Fruit fly (Drosophila melanogaster) whole organism, embryonic: ENCODE measurements around the gene Bruce.

ENCODE experiments used
- Asciz ChIP-seq: fragments of 200-800 bp; sonication (Bioruptor generic); optimal IDR thresholded peaks from 2 replicates; lab custom pipeline; 2017; ENCODE audit warnings: missing biosample characterization, mild to moderate bottlenecking, missing genetic modification characterization, missing genetic modification reagents
- Atf3 ChIP-seq: fragments of 200-800 bp; sonication (Bioruptor generic); optimal IDR thresholded peaks from 3 replicates; lab custom pipeline; 2016; ENCODE audit warnings: missing biosample characterization, missing genetic modification characterization
- CG11093 ChIP-seq: fragments of 200-800 bp; sonication (Bioruptor generic); IDR thresholded peaks from 3 replicates; pipeline ENCODE4 v1.3.6; 2022; ENCODE audit warnings: missing biosample characterization, missing genetic modification characterization
- CG13424 ChIP-seq: fragments of 200-800 bp; sonication (Bioruptor generic); optimal IDR thresholded peaks from 2 replicates; lab custom pipeline; 2019; ENCODE audit warnings: missing biosample characterization, mild to moderate bottlenecking, missing genetic modification characterization, moderate library complexity
- CG13894 ChIP-seq: fragments of 200-800 bp; sonication (Bioruptor generic); optimal IDR thresholded peaks from 3 replicates; lab custom pipeline; 2018; ENCODE audit warnings: missing biosample characterization, mild to moderate bottlenecking, missing genetic modification characterization, moderate library complexity
- CG14050 ChIP-seq: fragments of 200-800 bp; sonication (Bioruptor generic); IDR thresholded peaks from 3 replicates; pipeline ENCODE4 v1.3.6; 2022; ENCODE audit warnings: missing biosample characterization, missing genetic modification characterization
- CG1602 ChIP-seq: fragments of 200-800 bp; sonication (Bioruptor generic); optimal IDR thresholded peaks from 3 replicates; lab custom pipeline; 2016; ENCODE audit warnings: missing biosample characterization, missing genetic modification characterization
- CG3838 ChIP-seq: fragments of 200-800 bp; sonication (Bioruptor generic); optimal IDR thresholded peaks from 3 replicates; lab custom pipeline; 2016; ENCODE audit warnings: missing biosample characterization, missing genetic modification characterization
- CG4282 ChIP-seq: fragments of 200-800 bp; sonication (Bioruptor generic); optimal IDR thresholded peaks from 2 replicates; lab custom pipeline; 2016; ENCODE audit warnings: missing biosample characterization, missing genetic modification characterization
- CG4360 ChIP-seq: fragments of 200-800 bp; sonication (Bioruptor generic); IDR thresholded peaks from 2 replicates; pipeline ENCODE4 v1.3.6; 2022; ENCODE audit warnings: missing biosample characterization, missing genetic modification characterization
- CG6654 ChIP-seq: fragments of 200-800 bp; sonication (Bioruptor generic); optimal IDR thresholded peaks from 2 replicates; lab custom pipeline; 2017; ENCODE audit warnings: missing biosample characterization, mild to moderate bottlenecking, missing genetic modification characterization
- CG6791 ChIP-seq: fragments of 200-800 bp; sonication (Bioruptor generic); IDR thresholded peaks from 3 replicates; pipeline ENCODE4 v1.3.6; 2022; ENCODE audit warnings: missing biosample characterization, missing genetic modification characterization; ENCODE audit not compliant: partially characterized antibody
- CG6813 ChIP-seq: fragments of 200-800 bp; sonication (Bioruptor generic); optimal IDR thresholded peaks from 2 replicates; lab custom pipeline; 2017; ENCODE audit warnings: missing biosample characterization, missing genetic modification characterization, mild to moderate bottlenecking, moderate library complexity, missing genetic modification reagents
- CG7839 ChIP-seq: fragments of 200-800 bp; sonication (Bioruptor generic); optimal IDR thresholded peaks from 3 replicates; lab custom pipeline; 2018; ENCODE audit warnings: missing biosample characterization, mild to moderate bottlenecking, missing genetic modification characterization, moderate library complexity
- CG7928 ChIP-seq: fragments of 200-800 bp; sonication (Bioruptor generic); optimal IDR thresholded peaks from 2 replicates; lab custom pipeline; 2017; ENCODE audit warnings: missing biosample characterization, mild to moderate bottlenecking, missing genetic modification characterization
- CG8290 ChIP-seq, 3 experiments: fragments of 200-800 bp; sonication (Bioruptor generic); optimal IDR thresholded peaks; 2 replicates each; lab custom pipeline; 2016 to 2019; ENCODE audit warnings: missing biosample characterization in 3 of 3, missing genetic modification characterization in 3 of 3, mild to moderate bottlenecking in 2 of 3, moderate library complexity in 1 of 3
- CG8765 ChIP-seq: fragments of 200-800 bp; sonication (Bioruptor generic); IDR thresholded peaks from 2 replicates; pipeline ENCODE4 v1.3.6; 2022; ENCODE audit warnings: missing biosample characterization, missing genetic modification characterization
- CG8944 ChIP-seq: fragments of 200-800 bp; sonication (Bioruptor generic); optimal IDR thresholded peaks from 3 replicates; lab custom pipeline; 2016; ENCODE audit warnings: missing biosample characterization, missing genetic modification characterization
- CG9727 ChIP-seq: fragments of 200-800 bp; sonication (Bioruptor generic); optimal IDR thresholded peaks from 3 replicates; lab custom pipeline; 2017; ENCODE audit warnings: missing biosample characterization, mild to moderate bottlenecking, missing genetic modification characterization
- CG9876 ChIP-seq: fragments of 200-800 bp; sonication (Bioruptor generic); optimal IDR thresholded peaks from 2 replicates; lab custom pipeline; 2016; ENCODE audit warnings: missing biosample characterization, missing genetic modification characterization
- Chrac-16 ChIP-seq: fragments of 200-800 bp; sonication (Bioruptor generic); optimal IDR thresholded peaks from 3 replicates; lab custom pipeline; 2016; ENCODE audit warnings: missing biosample characterization, missing genetic modification characterization
- CkIIα-i1 ChIP-seq: fragments of 200-800 bp; sonication (Bioruptor generic); IDR thresholded peaks from 2 replicates; pipeline ENCODE4 v1.3.6; 2022; ENCODE audit warnings: missing biosample characterization, missing genetic modification characterization
- Deaf1 ChIP-seq: fragments of 200-800 bp; optimal IDR thresholded peaks from 3 replicates; lab custom pipeline; 2019; ENCODE audit warnings: missing biosample characterization, mild to moderate bottlenecking, missing genetic modification characterization, moderate library complexity
- Eip74EF ChIP-seq, 2 experiments: fragments of 200-800 bp in 1 of 2; fragments of >200 bp in 1 of 2; sonication (Bioruptor generic) in 1 of 2; optimal IDR thresholded peaks; 2 replicates each; lab custom pipeline; 2017 to 2019; ENCODE audit warnings: missing biosample characterization in 2 of 2, missing genetic modification characterization in 2 of 2, mild to moderate bottlenecking in 1 of 2, moderate library complexity in 1 of 2
- Ets65A ChIP-seq: fragments of 200-800 bp; sonication (Bioruptor generic); peaks from one replicate; lab custom pipeline; 2016; ENCODE audit warnings: missing biosample characterization, missing genetic modification characterization
- HmgZ ChIP-seq: fragments of 200-800 bp; sonication (Bioruptor generic); optimal IDR thresholded peaks from 2 replicates; lab custom pipeline; 2018; ENCODE audit warnings: missing biosample characterization, mild to moderate bottlenecking, missing genetic modification characterization
- Med ChIP-seq: fragments of 200-800 bp; sonication (Bioruptor generic); peaks from one replicate; lab custom pipeline; 2016; ENCODE audit warnings: missing biosample characterization, missing genetic modification characterization, mild to moderate bottlenecking, inconsistent platforms, moderate library complexity
- Nf-YA ChIP-seq: fragments of 200-800 bp; sonication (Bioruptor generic); IDR thresholded peaks from 2 replicates; pipeline ENCODE4 v1.3.6; 2022; ENCODE audit warnings: missing biosample characterization, missing genetic modification characterization
- Six4 ChIP-seq: fragments of 200-800 bp; sonication (Bioruptor generic); optimal IDR thresholded peaks from 2 replicates; lab custom pipeline; 2016; ENCODE audit warnings: missing biosample characterization, missing genetic modification characterization
- bbx ChIP-seq: fragments of 200-800 bp; sonication (Bioruptor generic); IDR thresholded peaks from 2 replicates; pipeline ENCODE4 v1.3.6; 2022; ENCODE audit warnings: missing biosample characterization, missing genetic modification characterization; ENCODE audit not compliant: partially characterized antibody
- btn ChIP-seq: fragments of 200-800 bp; sonication (Bioruptor generic); optimal IDR thresholded peaks from 2 replicates; lab custom pipeline; 2016; ENCODE audit warnings: missing biosample characterization, missing genetic modification characterization
- chif ChIP-seq, 2 experiments: fragments of 200-800 bp; sonication (Bioruptor generic); optimal IDR thresholded peaks; 3 replicates each; lab custom pipeline; 2016; ENCODE audit warnings: missing biosample characterization in 2 of 2, missing genetic modification characterization in 2 of 2
- esg ChIP-seq: fragments of 200-800 bp; sonication (Bioruptor generic); conservative IDR thresholded peaks from 2 replicates; pipeline ENCODE4 v1.3.6; 2022; ENCODE audit warnings: missing biosample characterization, missing genetic modification characterization
- exex ChIP-seq: fragments of 200-800 bp; sonication (Bioruptor generic); optimal IDR thresholded peaks from 4 replicates; lab custom pipeline; 2018; ENCODE audit warnings: missing biosample characterization, mild to moderate bottlenecking, missing genetic modification characterization, moderate library complexity
- fd96Cb ChIP-seq: fragments of 200-800 bp; sonication (Bioruptor generic); optimal IDR thresholded peaks from 2 replicates; lab custom pipeline; 2018; ENCODE audit warnings: missing biosample characterization, mild to moderate bottlenecking, missing genetic modification characterization, moderate library complexity
- gcm ChIP-seq: fragments of 200-800 bp; sonication (Bioruptor generic); optimal IDR thresholded peaks from 2 replicates; lab custom pipeline; 2019; ENCODE audit warnings: missing biosample characterization, mild to moderate bottlenecking, missing genetic modification characterization, moderate library complexity
- ind ChIP-seq: fragments of 200-800 bp; sonication (Bioruptor generic); optimal IDR thresholded peaks from 3 replicates; lab custom pipeline; 2016; ENCODE audit warnings: missing biosample characterization, missing genetic modification characterization
- jigr1 ChIP-seq: fragments of 200-800 bp; sonication (Bioruptor generic); IDR thresholded peaks from 3 replicates; pipeline ENCODE4 v1.3.6; 2022; ENCODE audit warnings: missing biosample characterization, missing genetic modification characterization
- maf-S ChIP-seq: fragments of 200-800 bp; sonication (Bioruptor generic); optimal IDR thresholded peaks from 2 replicates; lab custom pipeline; 2016; ENCODE audit warnings: missing biosample characterization, missing genetic modification characterization
- pan ChIP-seq, 4 experiments: fragments of >200 bp in 3 of 4; fragments of 200-800 bp in 1 of 4; sonication (Bioruptor generic) in 1 of 4; optimal IDR thresholded peaks in 3 of 4; IDR thresholded peaks in 1 of 4; 2 replicates each; pipeline versions ENCODE4 v1.3.6 to Lab custom; 2017 to 2022; ENCODE audit warnings: missing biosample characterization in 2 of 4, missing genetic modification characterization in 2 of 4, mixed read lengths in 1 of 4
- prd ChIP-seq, 3 experiments: fragments of >200 bp in 2 of 3; fragments of 200-800 bp in 1 of 3; sonication (Bioruptor generic) in 1 of 3; optimal IDR thresholded peaks in 2 of 3; IDR thresholded peaks in 1 of 3; 2 replicates in 2 of 3; 3 replicates in 1 of 3; pipeline versions ENCODE4 v1.3.6 to Lab custom; 2017 to 2022; ENCODE audit warnings: missing biosample characterization in 1 of 3, missing genetic modification characterization in 1 of 3
- ro ChIP-seq: fragments of 200-800 bp; sonication (Bioruptor generic); IDR thresholded peaks from 2 replicates; pipeline ENCODE4 v1.3.6; 2022; ENCODE audit warnings: missing biosample characterization, missing genetic modification characterization
- sim ChIP-seq: fragments of 200-800 bp; sonication (Bioruptor generic); IDR thresholded peaks from 2 replicates; pipeline ENCODE4 v1.3.6; 2022; ENCODE audit warnings: missing biosample characterization, missing genetic modification characterization
- ssp ChIP-seq: fragments of 200-800 bp; sonication (Bioruptor generic); IDR thresholded peaks from 2 replicates; pipeline ENCODE4 v1.3.6; 2022; ENCODE audit warnings: missing biosample characterization, missing genetic modification characterization
- stc ChIP-seq: fragments of 200-800 bp; sonication (Bioruptor generic); IDR thresholded peaks from 2 replicates; pipeline ENCODE4 v1.3.6; 2022; ENCODE audit warnings: missing biosample characterization, missing genetic modification characterization
- sug ChIP-seq: fragments of 200-800 bp; optimal IDR thresholded peaks from 2 replicates; lab custom pipeline; 2019; ENCODE audit warnings: missing biosample characterization, mild to moderate bottlenecking, missing genetic modification characterization, moderate library complexity
- tna ChIP-seq: fragments of 200-800 bp; sonication (Bioruptor generic); IDR thresholded peaks from 2 replicates; pipeline ENCODE4 v1.3.6; 2022; ENCODE audit warnings: missing biosample characterization, missing genetic modification characterization; ENCODE audit not compliant: partially characterized antibody

The Bruce gene

dm6 chr3R:10350741-10351629, 19.8 kb upstream of the Bruce start (continued):
- TF ChIP-seq CG4282 (GFP tag; lab: Kevin White, UChicago) (no peak), CG8765 (no peak), prd (optimal IDR thresholded peaks at IDR 0.05; lab: Kevin White, UChicago) (no peak), prd (GFP tag; IDR thresholded peaks at IDR 0.05; lab: Robert Waterston, UW) (no peak), CG3838 (GFP tag; lab: Kevin White, UChicago) (peak; percentile 52), CG14050 (GFP tag; lab: Robert Waterston, UW) (no peak), Asciz (peak; percentile 37), CkIIα-i1 (GFP tag; lab: Robert Waterston, UW) (no peak), maf-S (GFP tag; lab: Kevin White, UChicago) (peak; percentile 68), btn (GFP tag; lab: Kevin White, UChicago) (no peak), Nf-YA (GFP tag; lab: Robert Waterston, UW) (no peak), CG4360 (no peak), Deaf1 (tag; lab: Kevin White, UChicago) (peak; percentile 60), ro (GFP tag; lab: Robert Waterston, UW) (no peak), Eip74EF (GFP tag; optimal IDR thresholded peaks at IDR 0.05; lab: Kevin White, UChicago) (peak in 1 of 2 experiments; percentile 52), ssp (GFP tag; lab: Robert Waterston, UW) (no peak), tna (GFP tag; lab: Robert Waterston, UW) (no peak), Six4 (GFP tag; lab: Kevin White, UChicago) (peak; percentile 26), sug (tag; lab: Kevin White, UChicago) (peak; percentile 51), CG13424 (peak; percentile 78), HmgZ (tag; lab: Kevin White, UChicago) (peak; percentile 71), bbx (GFP tag; lab: Robert Waterston, UW) (no peak), CG8944 (GFP tag; lab: Kevin White, UChicago) (peak; percentile 44), gcm (GFP tag; lab: Kevin White, UChicago) (peak; percentile 52), stc (no peak), jigr1 (GFP tag; lab: Robert Waterston, UW) (no peak), Chrac-16 (GFP tag; lab: Kevin White, UChicago) (peak; percentile 73), ind (GFP tag; lab: Kevin White, UChicago) (peak; percentile 78), Med (GFP tag; lab: Kevin White, UChicago) (peak; percentile 93), Atf3 (no peak), pan (optimal IDR thresholded peaks at IDR 0.05; lab: Kevin White, UChicago) (no peak), pan (GFP tag; optimal IDR thresholded peaks at IDR 0.05 in 1 of 2, IDR thresholded peaks at IDR 0.05 in 1 of 2) (no peak), CG7839 (tag; lab: Kevin White, UChicago) (peak; percentile 91), CG6813 (GFP tag; lab: Kevin White, UChicago) (peak; percentile 62), CG6791 (GFP tag; lab: Robert Waterston, UW) (no peak), sim (GFP tag; lab: Robert Waterston, UW) (no peak), Ets65A (GFP tag; lab: Kevin White, UChicago) (peak; percentile 97), CG7928 (GFP tag; lab: Kevin White, UChicago) (peak; percentile 67), CG8290 (GFP tag; optimal IDR thresholded peaks at IDR 0.05; lab: Kevin White, UChicago) (no peak), CG8290 (tag; optimal IDR thresholded peaks at IDR 0.05; lab: Kevin White, UChicago) (peak in 1 of 2 experiments; percentile 82), CG11093 (GFP tag; lab: Robert Waterston, UW) (peak; percentile 70; the same call in 2 of the 3 replicates), exex (tag; lab: Kevin White, UChicago) (peak; percentile 73), CG9727 (peak; percentile 90), CG9876 (GFP tag; lab: Kevin White, UChicago) (peak; percentile 36), CG1602 (peak; percentile 66), CG6654 (GFP tag; lab: Kevin White, UChicago) (peak; percentile 61), esg (GFP tag; lab: Robert Waterston, UW) (no peak), fd96Cb (tag; lab: Kevin White, UChicago) (peak; percentile 66), chif (GFP tag; optimal IDR thresholded peaks at IDR 0.05; lab: Kevin White, UChicago) (peak; percentile 12 to 49), CG13894 (tag; lab: Kevin White, UChicago) (peak; percentile 78)
